Fruit fly (Drosophila melanogaster): Measurements from ENCODE around the gene vrs.
A peak's percentile ranks its signal among the peaks of the same experiment; 100 is the strongest.

vrs gene

DNA sequence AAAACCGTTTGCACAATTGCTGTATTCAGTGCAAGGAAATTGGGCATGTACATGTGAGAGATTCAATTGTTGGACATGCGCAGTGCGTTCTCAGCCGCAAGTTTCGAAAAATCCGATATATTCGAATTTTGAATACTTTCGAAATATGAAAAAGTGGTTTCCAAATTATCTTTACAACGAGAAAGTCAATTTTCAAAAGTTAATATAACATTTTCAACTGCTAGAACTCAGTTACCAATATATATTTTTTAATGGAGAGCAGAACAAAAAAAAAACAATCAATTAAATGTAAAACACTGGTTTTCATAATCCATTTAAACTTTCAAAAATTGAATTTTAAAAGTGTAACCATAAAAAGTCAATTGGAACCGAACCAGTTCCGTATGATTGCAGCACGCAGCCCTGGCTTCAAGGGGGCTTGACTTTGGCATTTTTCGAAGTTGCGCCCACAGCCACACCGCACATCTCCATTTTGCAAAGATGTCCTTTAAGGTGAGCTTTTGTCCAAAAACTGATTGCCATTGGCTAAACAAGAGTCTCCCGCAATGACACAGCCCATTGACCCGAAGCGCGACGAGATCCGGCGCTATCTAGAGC, 25.0 kb upstream of the vrs start, which contains the start of the genes Scgbeta and CG17202 (continued):
- TF ChIP-seq CG1233 (GFP tag; optimal IDR thresholded peaks at IDR 0.05) (no peak), disco-r (GFP tag; optimal IDR thresholded peaks at IDR 0.05) (no peak), CG3847 (GFP tag; IDR thresholded peaks at IDR 0.05) (peak; percentile 39; the same call in 1 of the 2 replicates), hbn (GFP tag; IDR thresholded peaks at IDR 0.05; ENCODE audit: partially characterized antibody) (no peak)

- TF ChIP-seq shn (GFP tag; optimal IDR thresholded peaks at IDR 0.05), result no peak
- peak; percentile 8; the same call in 1 of the 3 replicates for TF ChIP-seq sr (GFP tag; IDR thresholded peaks at IDR 0.05)
- peak; percentile 44 for TF ChIP-seq Ets65A (GFP tag)
- peak; percentile 30 for TF ChIP-seq Med (GFP tag)
- 0 out of 3 replicates have a peak, but pooled peaks have one; percentile 34 for TF ChIP-seq CG6791 (GFP tag; IDR thresholded peaks at IDR 0.05; ENCODE audit: partially characterized antibody)
- TF ChIP-seq CG4360 (GFP tag; IDR thresholded peaks at IDR 0.05), result no peak
Measured at dm6 chr3R:12423997-12424396, 23.5 kb upstream of the vrs start.

- TF ChIP-seq onecut (GFP tag; IDR thresholded peaks at IDR 0.05), result no peak
- no peak for TF ChIP-seq en (GFP tag; optimal IDR thresholded peaks at IDR 0.05)
- TF ChIP-seq kah (GFP tag; optimal IDR thresholded peaks at IDR 0.05), result no peak
- TF ChIP-seq CG1024 (GFP tag; IDR thresholded peaks at IDR 0.05), result no peak
- TF ChIP-seq Sox100B (GFP tag; optimal IDR thresholded peaks at IDR 0.05), result no peak
- no peak for TF ChIP-seq TFAM (GFP tag; optimal IDR thresholded peaks at IDR 0.05)
- TF ChIP-seq sug (tag; optimal IDR thresholded peaks at IDR 0.05), result peak; percentile 55
- TF ChIP-seq CG1792 (GFP tag; optimal IDR thresholded peaks at IDR 0.05), result no peak
- TF ChIP-seq sens (GFP tag), result no peak
- peak; percentile 34 for TF ChIP-seq CG18262 (tag; optimal IDR thresholded peaks at IDR 0.05)
- no peak for TF ChIP-seq CrebB (tag; optimal IDR thresholded peaks at IDR 0.05)
- TF ChIP-seq CG1529 (GFP tag; optimal IDR thresholded peaks at IDR 0.05), result no peak
- TF ChIP-seq Adf1 (GFP tag; IDR thresholded peaks at IDR 0.05), result no peak
- peak; percentile 54 for TF ChIP-seq CG17186 (GFP tag; optimal IDR thresholded peaks at IDR 0.05)
- no peak for TF ChIP-seq D (optimal IDR thresholded peaks at IDR 0.05)
- no peak for TF ChIP-seq D (GFP tag; optimal IDR thresholded peaks at IDR 0.05)
- no peak for TF ChIP-seq CG1647 (GFP tag; optimal IDR thresholded peaks at IDR 0.05)
- no peak for TF ChIP-seq D19A (tag; optimal IDR thresholded peaks at IDR 0.05)
- peak in 1 of 2 experiments; percentile 73 for TF ChIP-seq Pdp1 (GFP tag; optimal IDR thresholded peaks at IDR 0.05)
- no peak for TF ChIP-seq CG3163 (GFP tag; optimal IDR thresholded peaks at IDR 0.05)
- TF ChIP-seq grn (GFP tag; optimal IDR thresholded peaks at IDR 0.05), result no peak
- no peak for TF ChIP-seq Trl (optimal IDR thresholded peaks at IDR 0.05)
- peak; percentile 7 for TF ChIP-seq Trl (GFP tag; optimal IDR thresholded peaks at IDR 0.05)
- TF ChIP-seq CHES-1-like (GFP tag; optimal IDR thresholded peaks at IDR 0.05), result no peak
- TF ChIP-seq CG14050 (GFP tag; IDR thresholded peaks at IDR 0.05), result no peak
- no peak for TF ChIP-seq sob (GFP tag; IDR thresholded peaks at IDR 0.05)
- no peak for TF ChIP-seq CG6683 (GFP tag; optimal IDR thresholded peaks at IDR 0.05)
- TF ChIP-seq CG16779 (GFP tag; IDR thresholded peaks at IDR 0.05), result no peak
- TF ChIP-seq z (GFP tag; IDR thresholded peaks at IDR 0.05), result no peak
- TF ChIP-seq CG18011 (GFP tag; optimal IDR thresholded peaks at IDR 0.05), result no peak
- no peak for TF ChIP-seq ttk (GFP tag; IDR thresholded peaks at IDR 0.05)
- TF ChIP-seq Scr (GFP tag; IDR thresholded peaks at IDR 0.05; ENCODE audit: partially characterized antibody), result no peak
- no peak for TF ChIP-seq ham (GFP tag; IDR thresholded peaks at IDR 0.05)
- TF ChIP-seq CG4282 (GFP tag; optimal IDR thresholded peaks at IDR 0.05), result no peak
- no peak for TF ChIP-seq CG5180 (GFP tag; optimal IDR thresholded peaks at IDR 0.05)
- TF ChIP-seq CG5953 (GFP tag; IDR thresholded peaks at IDR 0.05), result no peak
- TF ChIP-seq Gsc (GFP tag; IDR thresholded peaks at IDR 0.05), result no peak
- TF ChIP-seq pita (GFP tag; optimal IDR thresholded peaks at IDR 0.05), result no peak
Measured at dm6 chr3R:12425510-12426309, 21.7 kb upstream of the vrs start, which contains the start of gene Pp1-87B. TSS of gene Pp1-87B (minus strand) at chr3R:12425917.
